Fruit fly (Drosophila melanogaster) whole organism, pupa: ENCODE results near the gene CG9312.

Source experiments
- CG10348 ChIP-seq: fragments of 200-800 bp; sonication (Bioruptor generic); IDR thresholded peaks from 2 replicates; pipeline ENCODE4 v1.3.6; 2022; ENCODE audit warnings: missing biosample characterization, missing genetic modification characterization
- CG12605 ChIP-seq: fragments of 200-800 bp; sonication (Bioruptor generic); IDR thresholded peaks from 2 replicates; pipeline ENCODE4 v1.3.6; 2022; ENCODE audit warnings: missing biosample characterization, missing genetic modification characterization
- CG13204 ChIP-seq: fragments of 200-800 bp; sonication (Bioruptor generic); optimal IDR thresholded peaks from 2 replicates; lab custom pipeline; 2018; ENCODE audit warnings: missing biosample characterization, mild to moderate bottlenecking, missing genetic modification characterization, moderate library complexity
- CG14655 ChIP-seq: fragments of 200-800 bp; sonication (Bioruptor generic); optimal IDR thresholded peaks from 3 replicates; lab custom pipeline; 2017; ENCODE audit warnings: mild to moderate bottlenecking, missing biosample characterization, missing genetic modification reagents, missing genetic modification characterization
- CG15710 ChIP-seq: fragments of 200-800 bp; sonication (Bioruptor generic); optimal IDR thresholded peaks from 2 replicates; lab custom pipeline; 2018; ENCODE audit warnings: missing biosample characterization, mild to moderate bottlenecking, missing genetic modification characterization, moderate library complexity
- CG17806 ChIP-seq: fragments of 200-800 bp; sonication (Bioruptor generic); optimal IDR thresholded peaks from 2 replicates; lab custom pipeline; 2018; ENCODE audit warnings: missing biosample characterization, mild to moderate bottlenecking, missing genetic modification characterization, moderate library complexity
- CG32121 ChIP-seq: fragments of 200-800 bp; sonication (Bioruptor generic); IDR thresholded peaks from 2 replicates; pipeline ENCODE4 v1.3.6; 2022; ENCODE audit warnings: missing biosample characterization, missing genetic modification characterization
- CG34367 ChIP-seq: fragments of 200-800 bp; sonication (Bioruptor generic); optimal IDR thresholded peaks from 2 replicates; lab custom pipeline; 2018; ENCODE audit warnings: missing biosample characterization, mild to moderate bottlenecking, missing genetic modification characterization
- CG4496 ChIP-seq: fragments of 200-800 bp; sonication (Bioruptor generic); IDR thresholded peaks from 3 replicates; pipeline ENCODE4 v1.3.6; 2022; ENCODE audit warnings: missing biosample characterization, missing genetic modification characterization
- CG8159 ChIP-seq: fragments of 200-800 bp; sonication (Bioruptor generic); optimal IDR thresholded peaks from 3 replicates; lab custom pipeline; 2018; ENCODE audit warnings: missing biosample characterization, mild to moderate bottlenecking, missing genetic modification characterization, moderate library complexity
- CG8301 ChIP-seq: fragments of 200-800 bp; sonication (Bioruptor generic); optimal IDR thresholded peaks from 2 replicates; lab custom pipeline; 2018; ENCODE audit warnings: missing biosample characterization, mild to moderate bottlenecking, missing genetic modification characterization
- CG9948 ChIP-seq: fragments of 200-800 bp; sonication (Bioruptor generic); optimal IDR thresholded peaks from 2 replicates; lab custom pipeline; 2018; ENCODE audit warnings: missing biosample characterization, mild to moderate bottlenecking, missing genetic modification characterization, moderate library complexity
- D1 ChIP-seq: fragments of 200-800 bp; sonication (Bioruptor generic); optimal IDR thresholded peaks from 2 replicates; lab custom pipeline; 2018; ENCODE audit warnings: missing biosample characterization, mild to moderate bottlenecking, missing genetic modification characterization, moderate library complexity
- EcR ChIP-seq: fragments of 200-800 bp; sonication (Bioruptor generic); optimal IDR thresholded peaks from 3 replicates; lab custom pipeline; 2019; ENCODE audit warnings: missing biosample characterization, missing genetic modification characterization, mild to moderate bottlenecking, moderate library complexity, missing genetic modification reagents
- Ets98B ChIP-seq: fragments of 200-800 bp; sonication (Bioruptor generic); IDR thresholded peaks from 2 replicates; pipeline ENCODE4 v1.3.6; 2022; ENCODE audit warnings: missing biosample characterization, missing genetic modification characterization
- Pif1A ChIP-seq: fragments of 200-800 bp; sonication (Bioruptor generic); optimal IDR thresholded peaks from 3 replicates; lab custom pipeline; 2016; ENCODE audit warnings: missing biosample characterization, missing genetic modification characterization
- Pif1B ChIP-seq: fragments of 200-800 bp; sonication (Bioruptor generic); optimal IDR thresholded peaks from 3 replicates; lab custom pipeline; 2016; ENCODE audit warnings: missing biosample characterization, missing genetic modification characterization
- Snoo ChIP-seq: fragments of 200-800 bp; sonication (Bioruptor generic); optimal IDR thresholded peaks from 3 replicates; lab custom pipeline; 2017; ENCODE audit warnings: missing biosample characterization, mild to moderate bottlenecking, missing genetic modification characterization, inconsistent platforms
- fd96Ca ChIP-seq: fragments of 200-800 bp; sonication (Bioruptor generic); IDR thresholded peaks from 3 replicates; pipeline ENCODE4 v1.3.6; 2022; ENCODE audit warnings: missing biosample characterization, missing genetic modification characterization
- gl ChIP-seq: fragments of 200-800 bp; sonication (Bioruptor generic); optimal IDR thresholded peaks from 2 replicates; lab custom pipeline; 2018; ENCODE audit warnings: missing biosample characterization, mild to moderate bottlenecking, missing genetic modification characterization
- rn ChIP-seq: fragments of 200-800 bp; sonication (Bioruptor generic); IDR thresholded peaks from 2 replicates; pipeline ENCODE4 v1.3.6; 2022; ENCODE audit warnings: missing biosample characterization, missing genetic modification characterization

The CG9312 gene

DNA sequence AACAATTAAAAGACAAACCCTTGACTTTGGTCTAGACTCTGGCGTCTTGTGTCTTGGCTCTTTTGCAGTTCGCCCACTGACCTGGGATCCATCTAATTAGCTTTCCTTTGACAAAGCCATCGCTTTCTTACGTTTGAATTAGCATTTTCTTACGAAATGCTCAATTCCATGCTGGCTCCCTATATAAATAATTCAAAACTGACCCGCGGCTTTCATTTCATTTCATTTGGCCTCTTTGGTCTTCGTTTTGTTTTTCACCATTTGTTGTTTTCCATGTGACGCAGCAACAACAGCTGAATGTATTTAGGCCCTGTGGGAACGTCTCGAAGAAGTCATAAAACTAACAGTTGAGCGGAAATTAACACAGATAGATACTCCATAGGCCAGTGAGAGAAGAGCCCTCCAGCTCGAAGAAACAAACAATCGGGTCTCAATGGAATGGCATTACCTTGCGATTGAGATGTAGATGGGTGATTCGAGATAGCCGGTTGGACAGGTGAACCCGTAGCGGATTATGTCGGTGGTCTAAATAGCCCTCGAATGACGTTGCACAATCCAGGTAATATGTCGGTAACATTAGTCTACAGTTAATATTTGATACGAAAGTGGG is 41.4 kb upstream of the CG9312 start:
- no peak for TF ChIP-seq CG9948 (tag; lab: Kevin White, UChicago)

DNA sequence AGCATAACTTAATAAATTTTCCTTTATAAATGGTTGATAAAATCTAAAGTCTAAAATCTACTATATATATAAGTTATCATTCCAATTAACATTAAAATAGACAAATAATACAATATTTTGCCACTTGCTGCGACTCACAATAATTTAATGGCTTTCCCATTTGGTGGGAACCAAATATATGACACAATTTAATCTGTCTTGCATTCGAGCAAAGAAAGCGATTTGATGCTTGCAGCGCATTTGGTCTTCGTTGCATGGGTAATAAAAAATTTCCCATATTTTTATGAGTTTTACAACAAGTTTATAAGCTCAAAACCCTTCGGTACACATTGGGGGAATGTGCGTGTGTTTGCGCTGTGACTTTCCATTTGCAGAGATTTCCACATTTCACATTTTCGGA is 38.8 kb upstream of the CG9312 start:
- TF ChIP-seq CG15710 (tag; lab: Kevin White, UChicago) (no peak), CG8159 (tag; lab: Kevin White, UChicago) (no peak), CG13204 (GFP tag; lab: Kevin White, UChicago) (no peak), Ets98B (GFP tag; lab: Robert Waterston, UW) (no peak), CG4496 (GFP tag; lab: Robert Waterston, UW) (no peak)
- TF ChIP-seq, all 21 proteins: peak for 0

DNA sequence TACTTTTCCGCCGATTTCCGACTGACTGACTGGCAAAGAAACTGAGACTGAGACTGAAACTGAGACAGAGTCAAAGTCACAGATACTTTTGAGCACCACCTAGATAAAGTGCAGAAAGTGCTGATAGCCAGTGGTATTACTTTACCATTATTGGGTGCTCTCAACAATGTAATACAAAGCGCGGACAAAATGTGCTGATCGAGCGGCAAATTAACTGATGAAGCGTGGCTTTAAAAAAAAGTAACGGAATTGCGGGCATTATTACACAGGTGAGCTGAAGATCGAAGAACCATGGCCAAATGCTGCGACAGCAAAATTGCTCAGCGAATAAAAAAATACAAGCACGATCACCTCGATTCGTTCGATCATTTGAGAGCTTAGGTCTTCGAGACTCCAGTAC is 36.7 kb upstream of the CG9312 start:
- TF ChIP-seq CG4496 (GFP tag; lab: Robert Waterston, UW) (no peak), CG34367 (tag; lab: Kevin White, UChicago) (no peak), gl (no peak), CG14655 (GFP tag; lab: Kevin White, UChicago) (no peak), Ets98B (GFP tag; lab: Robert Waterston, UW) (no peak), CG32121 (GFP tag; lab: Robert Waterston, UW) (no peak), CG8159 (tag; lab: Kevin White, UChicago) (no peak), CG12605 (GFP tag; lab: Robert Waterston, UW) (no peak), EcR (GFP tag; lab: Kevin White, UChicago) (no peak), Snoo (no peak), D1 (tag; lab: Kevin White, UChicago) (no peak)

DNA sequence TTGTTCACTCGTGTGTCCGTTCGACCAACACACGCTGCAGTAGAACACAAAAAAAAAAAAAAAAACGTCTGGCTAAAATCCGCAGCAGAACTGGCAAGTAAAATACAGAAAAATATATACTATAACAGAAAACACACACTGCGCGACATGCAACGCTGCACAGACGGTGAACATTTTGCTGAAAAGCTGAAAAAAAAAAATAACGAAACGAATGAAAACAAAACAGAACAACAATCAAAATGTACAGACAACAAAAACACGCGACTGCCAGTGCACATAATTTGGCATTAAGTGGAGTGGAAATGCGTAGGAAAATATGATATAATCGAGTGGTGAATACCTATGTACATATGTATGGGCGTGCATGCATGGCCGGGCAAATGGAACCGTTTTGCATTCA is 35.6 kb upstream of the CG9312 start:
- peak; percentile 51; the same call in 1 of the 3 replicates for TF ChIP-seq CG4496 (GFP tag; lab: Robert Waterston, UW)
- no peak for TF ChIP-seq CG14655 (GFP tag; lab: Kevin White, UChicago)
- TF ChIP-seq CG8159 (tag; lab: Kevin White, UChicago): no peak

DNA sequence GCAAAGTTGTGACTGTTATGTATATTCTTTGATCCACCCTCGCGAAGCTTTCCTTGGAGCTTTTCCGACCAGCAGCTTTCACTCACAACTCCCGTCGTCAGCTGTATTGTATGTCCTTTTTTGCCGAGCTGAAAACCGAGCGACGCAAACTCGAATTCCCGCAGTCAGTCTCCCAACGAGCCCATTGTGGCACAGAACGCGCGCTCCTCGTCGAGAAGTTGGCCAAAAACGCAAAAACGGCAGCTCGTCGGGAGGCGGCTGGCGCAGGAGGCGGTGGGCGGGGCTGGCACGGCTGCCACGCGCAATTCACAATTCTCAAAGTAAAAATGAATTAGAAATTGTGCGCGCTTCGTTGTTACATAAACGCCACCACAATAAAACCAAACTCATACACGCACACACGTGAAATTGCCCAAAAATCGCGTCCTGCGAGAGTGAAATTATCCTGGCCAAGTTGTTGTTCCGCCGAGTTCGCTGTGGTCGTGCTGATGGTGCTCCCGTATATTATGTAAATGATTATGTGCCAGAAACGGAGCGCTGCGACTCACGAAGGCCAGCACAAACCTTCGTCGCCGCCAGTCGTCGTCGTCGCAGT is 30.2 kb upstream of the CG9312 start:
- TF ChIP-seq CG8159 (tag; lab: Kevin White, UChicago) (no peak), CG8301 (no peak), CG14655 (GFP tag; lab: Kevin White, UChicago) (no peak), Snoo (no peak), gl (no peak), fd96Ca (no peak), Pif1B (no peak), D1 (tag; lab: Kevin White, UChicago) (no peak), CG9948 (tag; lab: Kevin White, UChicago) (no peak), CG17806 (tag; lab: Kevin White, UChicago) (no peak), CG34367 (tag; lab: Kevin White, UChicago) (no peak), CG32121 (GFP tag; lab: Robert Waterston, UW) (no peak), CG10348 (no peak), rn (GFP tag; lab: Robert Waterston, UW) (no peak), Pif1A (GFP tag; lab: Kevin White, UChicago) (no peak), CG15710 (tag; lab: Kevin White, UChicago) (no peak), Ets98B (GFP tag; lab: Robert Waterston, UW) (no peak), CG12605 (GFP tag; lab: Robert Waterston, UW) (no peak)

DNA sequence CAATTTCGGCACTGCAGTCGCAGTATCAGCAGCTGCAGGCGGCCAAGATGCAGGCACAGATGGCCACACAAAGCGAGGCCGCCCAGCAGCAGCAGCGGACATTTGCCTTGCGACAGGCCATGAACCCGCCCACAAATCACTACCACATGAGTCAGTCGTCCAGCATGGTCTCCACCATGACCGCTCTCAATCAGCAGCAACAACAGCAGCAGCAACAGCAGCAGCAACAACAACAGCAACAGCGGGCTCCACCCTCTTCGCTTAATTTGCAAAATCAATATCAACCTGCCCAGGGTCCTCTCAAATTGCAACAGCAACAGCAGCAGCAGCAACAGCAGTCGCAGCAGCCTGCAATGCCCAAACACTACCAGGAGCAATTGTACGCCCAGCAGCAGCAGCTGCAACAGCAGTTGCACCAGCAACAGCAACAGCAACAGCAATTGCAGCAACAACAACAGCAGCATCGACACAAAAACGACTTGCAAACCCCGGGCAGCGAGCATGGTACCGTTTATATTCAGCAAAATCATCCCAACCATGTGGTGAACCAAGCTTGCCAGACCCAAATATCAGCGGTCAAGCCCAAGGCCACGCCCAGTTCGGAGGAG is 19.4 kb upstream of the CG9312 start:
- TF ChIP-seq Pif1B (no peak), CG12605 (GFP tag; lab: Robert Waterston, UW) (no peak), CG17806 (tag; lab: Kevin White, UChicago) (no peak)
- TF ChIP-seq, all 21 proteins: peak for 0

DNA sequence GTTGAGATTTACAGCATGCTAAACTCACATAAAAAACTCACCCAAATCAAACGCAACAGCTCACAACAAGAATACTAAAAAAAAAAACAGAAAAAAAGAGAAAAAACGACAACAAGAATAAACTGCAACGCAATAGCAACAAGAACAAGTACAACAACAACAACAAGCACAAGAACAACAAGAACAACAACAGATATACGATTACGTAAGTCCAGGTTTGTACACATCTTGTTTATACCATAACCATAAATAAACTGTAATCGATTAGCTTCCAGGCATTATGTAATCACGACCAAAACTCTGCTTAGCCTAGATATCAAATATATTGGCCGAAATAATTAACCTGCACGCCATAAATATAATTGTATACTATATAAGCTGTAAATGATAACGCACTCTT is 4.0 kb upstream of the CG9312 start:
- TF ChIP-seq CG32121 (GFP tag; lab: Robert Waterston, UW): no peak
- no peak for TF ChIP-seq gl
- no peak for TF ChIP-seq D1 (tag; lab: Kevin White, UChicago)
- no peak for TF ChIP-seq CG9948 (tag; lab: Kevin White, UChicago)
- no peak for TF ChIP-seq CG10348
- TF ChIP-seq EcR (GFP tag; lab: Kevin White, UChicago): no peak
- no peak for TF ChIP-seq Pif1B
- no peak for TF ChIP-seq Snoo
- TF ChIP-seq CG4496 (GFP tag; lab: Robert Waterston, UW): no peak
- no peak for TF ChIP-seq fd96Ca
- TF ChIP-seq CG8159 (tag; lab: Kevin White, UChicago): no peak
- no peak for TF ChIP-seq CG34367 (tag; lab: Kevin White, UChicago)
- no peak for TF ChIP-seq Ets98B (GFP tag; lab: Robert Waterston, UW)
- TF ChIP-seq CG15710 (tag; lab: Kevin White, UChicago): no peak
- TF ChIP-seq, all 21 proteins: peak for 0
